Fruit fly (Drosophila melanogaster) whole organism, pupa: ENCODE measurements around the gene CG9297.

ENCODE experiments used
- CG10348 ChIP-seq: fragments of 200-800 bp; sonication (Bioruptor generic); IDR thresholded peaks from 2 replicates; pipeline ENCODE4 v1.3.6; 2022; ENCODE audit warnings: missing biosample characterization, missing genetic modification characterization
- CG12605 ChIP-seq: fragments of 200-800 bp; sonication (Bioruptor generic); IDR thresholded peaks from 2 replicates; pipeline ENCODE4 v1.3.6; 2022; ENCODE audit warnings: missing biosample characterization, missing genetic modification characterization
- CG13204 ChIP-seq: fragments of 200-800 bp; sonication (Bioruptor generic); optimal IDR thresholded peaks from 2 replicates; lab custom pipeline; 2018; ENCODE audit warnings: missing biosample characterization, mild to moderate bottlenecking, missing genetic modification characterization, moderate library complexity
- CG14655 ChIP-seq: fragments of 200-800 bp; sonication (Bioruptor generic); optimal IDR thresholded peaks from 3 replicates; lab custom pipeline; 2017; ENCODE audit warnings: mild to moderate bottlenecking, missing biosample characterization, missing genetic modification reagents, missing genetic modification characterization
- CG15710 ChIP-seq: fragments of 200-800 bp; sonication (Bioruptor generic); optimal IDR thresholded peaks from 2 replicates; lab custom pipeline; 2018; ENCODE audit warnings: missing biosample characterization, mild to moderate bottlenecking, missing genetic modification characterization, moderate library complexity
- CG17806 ChIP-seq: fragments of 200-800 bp; sonication (Bioruptor generic); optimal IDR thresholded peaks from 2 replicates; lab custom pipeline; 2018; ENCODE audit warnings: missing biosample characterization, mild to moderate bottlenecking, missing genetic modification characterization, moderate library complexity
- CG32121 ChIP-seq: fragments of 200-800 bp; sonication (Bioruptor generic); IDR thresholded peaks from 2 replicates; pipeline ENCODE4 v1.3.6; 2022; ENCODE audit warnings: missing biosample characterization, missing genetic modification characterization
- CG34367 ChIP-seq: fragments of 200-800 bp; sonication (Bioruptor generic); optimal IDR thresholded peaks from 2 replicates; lab custom pipeline; 2018; ENCODE audit warnings: missing biosample characterization, mild to moderate bottlenecking, missing genetic modification characterization
- CG4496 ChIP-seq: fragments of 200-800 bp; sonication (Bioruptor generic); IDR thresholded peaks from 3 replicates; pipeline ENCODE4 v1.3.6; 2022; ENCODE audit warnings: missing biosample characterization, missing genetic modification characterization
- CG8159 ChIP-seq: fragments of 200-800 bp; sonication (Bioruptor generic); optimal IDR thresholded peaks from 3 replicates; lab custom pipeline; 2018; ENCODE audit warnings: missing biosample characterization, mild to moderate bottlenecking, missing genetic modification characterization, moderate library complexity
- CG8301 ChIP-seq: fragments of 200-800 bp; sonication (Bioruptor generic); optimal IDR thresholded peaks from 2 replicates; lab custom pipeline; 2018; ENCODE audit warnings: missing biosample characterization, mild to moderate bottlenecking, missing genetic modification characterization
- CG9948 ChIP-seq: fragments of 200-800 bp; sonication (Bioruptor generic); optimal IDR thresholded peaks from 2 replicates; lab custom pipeline; 2018; ENCODE audit warnings: missing biosample characterization, mild to moderate bottlenecking, missing genetic modification characterization, moderate library complexity
- D1 ChIP-seq: fragments of 200-800 bp; sonication (Bioruptor generic); optimal IDR thresholded peaks from 2 replicates; lab custom pipeline; 2018; ENCODE audit warnings: missing biosample characterization, mild to moderate bottlenecking, missing genetic modification characterization, moderate library complexity
- EcR ChIP-seq: fragments of 200-800 bp; sonication (Bioruptor generic); optimal IDR thresholded peaks from 3 replicates; lab custom pipeline; 2019; ENCODE audit warnings: missing biosample characterization, missing genetic modification characterization, mild to moderate bottlenecking, moderate library complexity, missing genetic modification reagents
- Ets98B ChIP-seq: fragments of 200-800 bp; sonication (Bioruptor generic); IDR thresholded peaks from 2 replicates; pipeline ENCODE4 v1.3.6; 2022; ENCODE audit warnings: missing biosample characterization, missing genetic modification characterization
- Pif1A ChIP-seq: fragments of 200-800 bp; sonication (Bioruptor generic); optimal IDR thresholded peaks from 3 replicates; lab custom pipeline; 2016; ENCODE audit warnings: missing biosample characterization, missing genetic modification characterization
- Pif1B ChIP-seq: fragments of 200-800 bp; sonication (Bioruptor generic); optimal IDR thresholded peaks from 3 replicates; lab custom pipeline; 2016; ENCODE audit warnings: missing biosample characterization, missing genetic modification characterization
- Snoo ChIP-seq: fragments of 200-800 bp; sonication (Bioruptor generic); optimal IDR thresholded peaks from 3 replicates; lab custom pipeline; 2017; ENCODE audit warnings: missing biosample characterization, mild to moderate bottlenecking, missing genetic modification characterization, inconsistent platforms
- fd96Ca ChIP-seq: fragments of 200-800 bp; sonication (Bioruptor generic); IDR thresholded peaks from 3 replicates; pipeline ENCODE4 v1.3.6; 2022; ENCODE audit warnings: missing biosample characterization, missing genetic modification characterization
- gl ChIP-seq: fragments of 200-800 bp; sonication (Bioruptor generic); optimal IDR thresholded peaks from 2 replicates; lab custom pipeline; 2018; ENCODE audit warnings: missing biosample characterization, mild to moderate bottlenecking, missing genetic modification characterization
- rn ChIP-seq: fragments of 200-800 bp; sonication (Bioruptor generic); IDR thresholded peaks from 2 replicates; pipeline ENCODE4 v1.3.6; 2022; ENCODE audit warnings: missing biosample characterization, missing genetic modification characterization

The CG9297 gene

DNA sequence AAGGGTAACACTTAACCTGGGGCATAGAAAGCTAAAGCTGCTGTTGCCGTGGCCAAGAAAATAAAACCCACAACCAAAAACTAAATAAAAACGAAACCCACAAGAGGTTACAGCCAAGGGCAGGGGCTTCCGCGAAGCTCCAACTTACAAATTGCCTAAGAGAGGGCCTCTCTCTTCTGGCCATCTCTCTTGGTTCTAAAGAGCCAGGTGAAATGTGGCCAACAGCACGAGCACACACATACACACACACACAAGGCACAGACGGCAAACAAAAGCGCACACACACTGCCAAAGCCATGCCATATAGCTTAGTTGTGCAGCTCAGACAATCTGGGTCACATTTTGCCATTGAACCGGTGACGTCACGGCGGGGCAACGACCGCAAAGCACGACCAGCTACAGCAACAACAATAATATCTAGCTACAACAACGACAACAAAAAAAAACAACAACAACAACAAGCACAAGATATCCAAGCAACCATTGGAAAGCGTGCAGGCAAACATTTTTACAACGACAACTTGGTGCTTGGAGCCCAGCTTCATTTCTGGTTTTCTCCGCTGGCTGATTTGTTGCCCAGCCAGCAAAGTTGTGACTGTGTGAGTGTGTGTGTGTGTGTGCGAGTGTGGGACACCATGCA is 25.4 kb downstream of the CG9297 start:
- TF ChIP-seq CG17806 (tag; lab: Kevin White, UChicago) = no peak
- TF ChIP-seq EcR (GFP tag; lab: Kevin White, UChicago) = peak; percentile 97

DNA sequence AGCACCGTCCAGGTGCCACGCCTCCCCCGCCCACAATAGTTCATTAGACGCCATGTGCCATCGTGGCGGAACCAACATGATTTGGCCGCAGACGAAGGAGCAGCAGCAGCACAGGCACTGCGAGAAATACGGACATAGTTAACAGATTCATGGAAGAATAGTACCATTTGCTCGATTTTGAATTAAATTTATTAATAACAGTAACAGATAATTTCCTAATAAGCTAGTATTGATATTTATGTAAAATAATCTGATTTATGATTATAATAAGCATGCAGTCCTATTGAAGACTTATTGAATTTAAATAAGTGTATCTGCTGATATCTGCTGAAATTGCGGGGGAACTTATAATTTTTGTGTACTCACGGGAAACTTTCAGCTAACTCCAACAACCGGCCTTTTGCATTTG is 26.0 kb downstream of the CG9297 start:
- TF ChIP-seq Snoo (tag; lab: Kevin White, UChicago) (no peak), CG32121 (peak; percentile 52), CG8301 (peak; percentile 85), Pif1B (GFP tag; lab: Kevin White, UChicago) (peak; percentile 12), fd96Ca (GFP tag; lab: Robert Waterston, UW) (peak; percentile 67; the same call in 2 of the 3 replicates), rn (GFP tag; lab: Robert Waterston, UW) (0 out of 2 replicates have a peak, but pooled peaks have one; percentile 15), CG13204 (GFP tag; lab: Kevin White, UChicago) (no peak), Pif1A (GFP tag; lab: Kevin White, UChicago) (peak; percentile 41), CG14655 (peak; percentile 88), D1 (tag; lab: Kevin White, UChicago) (no peak), CG4496 (GFP tag; lab: Robert Waterston, UW) (peak; percentile 70; the same call in 2 of the 3 replicates), Ets98B (GFP tag; lab: Robert Waterston, UW) (peak; percentile 49; the same call in 1 of the 2 replicates)

- TF ChIP-seq rn (GFP tag; lab: Robert Waterston, UW) (no peak), CG17806 (tag; lab: Kevin White, UChicago) (no peak)
Measured at dm6 chr3R:13797823-13798446, 26.6 kb downstream of the CG9297 start.

DNA sequence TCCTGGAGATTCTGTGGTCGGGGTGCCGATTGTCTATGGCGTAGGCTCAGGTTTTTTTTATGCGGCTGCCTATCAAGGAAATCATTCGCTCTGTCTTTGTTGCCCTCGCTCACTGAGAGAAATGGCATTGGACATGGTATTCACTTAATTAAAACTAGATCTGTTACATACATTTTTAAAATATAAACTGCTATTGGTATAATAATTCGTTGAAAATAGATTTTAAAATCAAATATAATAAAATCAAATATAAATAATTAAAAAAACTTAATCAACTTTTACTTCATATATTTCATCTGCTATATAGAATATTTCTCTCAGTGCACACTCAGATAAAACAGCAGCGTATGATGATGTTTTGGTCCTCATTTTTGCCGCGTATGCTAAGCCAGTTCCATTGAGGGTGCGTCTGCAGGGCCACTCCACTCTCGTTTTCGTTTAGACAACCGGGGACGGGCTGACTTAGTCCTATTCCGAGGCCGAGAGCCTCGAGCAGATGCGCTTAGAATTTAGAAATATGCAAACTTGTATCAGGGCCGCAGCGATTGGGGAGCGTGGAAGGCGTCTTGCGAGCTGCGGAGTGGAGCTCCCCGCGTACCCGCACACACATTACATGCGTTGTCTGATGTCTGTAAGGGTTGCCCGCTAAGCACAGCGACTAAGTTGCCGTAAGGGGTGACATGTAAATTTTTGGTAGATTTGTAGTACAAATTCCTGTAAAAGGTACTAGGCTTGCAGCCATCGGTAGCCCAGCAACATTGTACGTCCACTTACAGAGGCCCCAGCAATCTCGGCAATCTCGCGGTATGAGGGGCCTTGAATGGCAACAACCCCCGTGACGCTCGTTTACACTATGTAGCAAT is 28.5 kb downstream of the CG9297 start:
- TF ChIP-seq rn (GFP tag; lab: Robert Waterston, UW) (no peak), CG34367 (no peak), Pif1A (GFP tag; lab: Kevin White, UChicago) (no peak), CG10348 (no peak), CG8301 (peak; percentile 7), gl (no peak), Snoo (tag; lab: Kevin White, UChicago) (peak; percentile 7), EcR (GFP tag; lab: Kevin White, UChicago) (no peak), CG9948 (peak; percentile 46), CG32121 (no peak), CG12605 (GFP tag; lab: Robert Waterston, UW) (no peak), CG14655 (peak; percentile 46), CG4496 (GFP tag; lab: Robert Waterston, UW) (no peak), D1 (tag; lab: Kevin White, UChicago) (no peak), CG17806 (tag; lab: Kevin White, UChicago) (peak; percentile 48), CG8159 (peak; percentile 65), Pif1B (GFP tag; lab: Kevin White, UChicago) (no peak), CG13204 (GFP tag; lab: Kevin White, UChicago) (no peak), CG15710 (tag; lab: Kevin White, UChicago) (peak; percentile 40), Ets98B (GFP tag; lab: Robert Waterston, UW) (no peak), fd96Ca (GFP tag; lab: Robert Waterston, UW) (no peak)
- TF ChIP-seq, all 21 proteins: peak for 7

DNA sequence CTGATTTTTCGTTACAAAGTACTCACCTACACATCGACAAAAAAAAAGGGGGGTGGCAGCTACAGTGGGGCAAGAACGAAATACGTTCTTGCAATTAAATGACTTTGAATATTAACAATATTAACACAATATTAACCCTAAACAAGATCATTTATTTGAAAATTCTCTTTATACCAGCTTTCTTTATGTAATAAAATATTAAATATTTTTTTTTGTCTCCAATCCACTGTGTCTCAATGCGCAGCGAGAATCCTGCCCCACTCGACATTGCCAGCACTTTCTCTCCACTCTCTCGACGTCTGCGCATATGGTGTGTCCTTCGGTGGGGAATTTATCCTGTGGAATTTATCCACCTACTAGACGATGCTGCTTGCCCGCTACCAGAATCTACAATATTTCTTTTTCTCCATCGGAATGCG is 29.1 kb downstream of the CG9297 start:
- peak; percentile 77 for TF ChIP-seq CG14655
- TF ChIP-seq CG8301 = peak; percentile 65
- peak; percentile 53 for TF ChIP-seq CG34367
- peak; percentile 68 for TF ChIP-seq Pif1B (GFP tag; lab: Kevin White, UChicago)
- TF ChIP-seq CG12605 (GFP tag; lab: Robert Waterston, UW) = peak; percentile 82; the same call in 1 of the 2 replicates
- peak; percentile 30; the same call in 1 of the 2 replicates for TF ChIP-seq CG10348
- peak; percentile 81 for TF ChIP-seq CG8159
- no peak for TF ChIP-seq D1 (tag; lab: Kevin White, UChicago)
- peak; percentile 25 for TF ChIP-seq gl
- TF ChIP-seq CG17806 (tag; lab: Kevin White, UChicago) = peak; percentile 78
- TF ChIP-seq CG32121 = peak; percentile 89
- peak; percentile 66; the same call in 1 of the 2 replicates for TF ChIP-seq rn (GFP tag; lab: Robert Waterston, UW)
- TF ChIP-seq CG4496 (GFP tag; lab: Robert Waterston, UW) = peak; percentile 93
- TF ChIP-seq CG15710 (tag; lab: Kevin White, UChicago) = peak; percentile 76
- TF ChIP-seq CG13204 (GFP tag; lab: Kevin White, UChicago) = peak; percentile 38
- TF ChIP-seq EcR (GFP tag; lab: Kevin White, UChicago) = no peak
- TF ChIP-seq fd96Ca (GFP tag; lab: Robert Waterston, UW) = peak; percentile 85
- TF ChIP-seq Snoo (tag; lab: Kevin White, UChicago) = peak; percentile 66
- peak; percentile 71 for TF ChIP-seq CG9948
- peak; percentile 89 for TF ChIP-seq Ets98B (GFP tag; lab: Robert Waterston, UW)
- peak; percentile 64 for TF ChIP-seq Pif1A (GFP tag; lab: Kevin White, UChicago)
- TF ChIP-seq, all 21 proteins: peak for 19
